Worm (Caenorhabditis elegans): ENCODE results near the gene rpm-1.
"Not testable (repeated sequence)": the region's sequence is repeated elsewhere in the genome, so short reads cannot be mapped to it uniquely, and the experiment has no call there.

The rpm-1 gene

ce11 chrV:8819855-8820254 lies at the start of gene rpm-1:
Gene rpm-1, minus strand, starts transcription at chrV:8819955.
- TF ChIP-seq ZK546.5, elt-3, skn-1 (tag; optimal IDR thresholded peaks at IDR 0.05): not testable (repeated sequence)

ce11 chrV:8861949-8862348 lies 42.2 kb upstream of the rpm-1 start, which contains the start of gene F07B7.12:
Gene F07B7.12, minus strand, starts transcription at chrV:8862049.
- not testable (repeated sequence) for TF ChIP-seq ama-1 (optimal IDR thresholded peaks at IDR 0.05); egl-27 (tag; optimal IDR thresholded peaks at IDR 0.05); nhr-129 (tag; optimal IDR thresholded peaks at IDR 0.05)

ce11 chrV:8835311-8835710 lies 15.6 kb upstream of the rpm-1 start, which contains the start of gene F07B7.7:
Gene F07B7.7, plus strand, starts transcription at chrV:8835611.
- not testable (repeated sequence) for TF ChIP-seq elt-3, aly-2, nhr-129 (tag; optimal IDR thresholded peaks at IDR 0.05)

- TF ChIP-seq mdl-1 (tag; optimal IDR thresholded peaks at IDR 0.05) (no peak), sma-9 (GFP tag; optimal IDR thresholded peaks at IDR 0.05) (peak; percentile 11), sma-9 (tag; optimal IDR thresholded peaks at IDR 0.05) (no peak)
Measured at ce11 chrV:8805047-8805446, 14.7 kb downstream of the rpm-1 start.

- TF ChIP-seq peb-1 (tag; optimal IDR thresholded peaks at IDR 0.05), result no peak
- no peak for TF ChIP-seq nhr-12 (tag; optimal IDR thresholded peaks at IDR 0.05)
- peak in 1 of 2 experiments; percentile 13 for TF ChIP-seq mdl-1 (tag; optimal IDR thresholded peaks at IDR 0.05)
- peak; percentile 67 for TF ChIP-seq sma-9 (GFP tag; optimal IDR thresholded peaks at IDR 0.05)
- TF ChIP-seq sma-9 (tag; optimal IDR thresholded peaks at IDR 0.05), result no peak
- no peak for TF ChIP-seq aly-2 (tag; optimal IDR thresholded peaks at IDR 0.05)
- TF ChIP-seq F13H6.1 (tag; optimal IDR thresholded peaks at IDR 0.05), result peak; percentile 77
- peak; percentile 6 for TF ChIP-seq zag-1 (tag; optimal IDR thresholded peaks at IDR 0.05)
- no peak for TF ChIP-seq nhr-6 (tag; optimal IDR thresholded peaks at IDR 0.05)
- TF ChIP-seq nhr-129 (tag; optimal IDR thresholded peaks at IDR 0.05), result peak; percentile 34
Measured at ce11 chrV:8802252-8802651, 17.5 kb downstream of the rpm-1 start.

- no peak for TF ChIP-seq fos-1 (tag; optimal IDR thresholded peaks at IDR 0.05)
- no peak for TF ChIP-seq nhr-77 (tag; optimal IDR thresholded peaks at IDR 0.05)
- no peak for TF ChIP-seq ceh-16 (tag; optimal IDR thresholded peaks at IDR 0.05)
- TF ChIP-seq unc-39 (tag; optimal IDR thresholded peaks at IDR 0.05), result no peak
- no peak for TF ChIP-seq unc-55 (GFP tag; optimal IDR thresholded peaks at IDR 0.05)
- TF ChIP-seq elt-3 (tag; optimal IDR thresholded peaks at IDR 0.05), result no peak
- TF ChIP-seq sma-3 (GFP tag; optimal IDR thresholded peaks at IDR 0.05), result no peak
- TF ChIP-seq crh-2 (tag; optimal IDR thresholded peaks at IDR 0.05), result no peak
- TF ChIP-seq sma-9 (GFP tag; optimal IDR thresholded peaks at IDR 0.05), result no peak
- TF ChIP-seq sma-9 (tag; optimal IDR thresholded peaks at IDR 0.05), result no peak
- no peak for TF ChIP-seq skn-1 (tag; optimal IDR thresholded peaks at IDR 0.05)
- no peak for TF ChIP-seq ztf-11 (tag; optimal IDR thresholded peaks at IDR 0.05)
- no peak for TF ChIP-seq nhr-12 (tag; optimal IDR thresholded peaks at IDR 0.05)
- no peak for TF ChIP-seq snpc-4 (tag; optimal IDR thresholded peaks at IDR 0.05)
- TF ChIP-seq nhr-21 (tag; optimal IDR thresholded peaks at IDR 0.05), result no peak
- no peak for TF ChIP-seq ZK546.5 (tag; optimal IDR thresholded peaks at IDR 0.05)
- TF ChIP-seq nhr-25 (tag; optimal IDR thresholded peaks at IDR 0.05), result no peak
- TF ChIP-seq C34F6.9 (tag; optimal IDR thresholded peaks at IDR 0.05), result no peak
Measured at ce11 chrV:8800978-8801559, 18.7 kb downstream of the rpm-1 start, which contains the start of gene magu-2. Gene magu-2, minus strand, starts transcription at chrV:8801028.

- TF ChIP-seq nhr-21 (tag; optimal IDR thresholded peaks at IDR 0.05) (no peak), sma-3 (GFP tag; optimal IDR thresholded peaks at IDR 0.05) (peak; percentile 17), blmp-1 (tag; optimal IDR thresholded peaks at IDR 0.05; ENCODE audit: insufficient read depth) (peak; percentile 53), nhr-10 (tag; optimal IDR thresholded peaks at IDR 0.05) (no peak), fos-1 (tag; optimal IDR thresholded peaks at IDR 0.05) (peak; percentile 64)
Measured at ce11 chrV:8799293-8799812, 20.4 kb downstream of the rpm-1 start.

All from whole organism, L2 larva.